Worm (Caenorhabditis elegans) whole organism, late embryonic: ENCODE data around the gene T26H5.8.

Experiments used
- che-1 ChIP-seq: sonication (generic microtip); optimal IDR thresholded peaks from 2 replicates; lab custom pipeline; 2016; ENCODE audit warnings: mild to moderate bottlenecking, missing genetic modification characterization, missing compliant biosample characterization
- eyg-1 ChIP-seq: sonication (generic microtip); optimal IDR thresholded peaks from 2 replicates; lab custom pipeline; 2016; ENCODE audit warnings: missing genotype, missing genetic modification characterization, missing compliant biosample characterization
- hlh-30 ChIP-seq: sonication (generic microtip); optimal IDR thresholded peaks from 2 replicates; lab custom pipeline; 2017; ENCODE audit warnings: antibody characterized with exemption, missing genetic modification characterization, missing compliant biosample characterization; ENCODE audit not compliant: insufficient read depth
- lim-6 ChIP-seq: sonication (generic microtip); optimal IDR thresholded peaks from 2 replicates; lab custom pipeline; 2016; ENCODE audit warnings: missing genetic modification characterization, missing compliant biosample characterization
- nfya-1 ChIP-seq: sonication (generic microtip); optimal IDR thresholded peaks from 2 replicates; lab custom pipeline; 2017; ENCODE audit warnings: missing genetic modification characterization, mild to moderate bottlenecking, missing compliant biosample characterization, antibody characterized with exemption, moderate library complexity
- nhr-11 ChIP-seq: fragments of 150-350 bp; optimal IDR thresholded peaks from 2 replicates; lab custom pipeline; 2014; ENCODE audit warnings: missing biosample characterization, missing genetic modification characterization
- ref-2 ChIP-seq: sonication (generic microtip); optimal IDR thresholded peaks from 2 replicates; lab custom pipeline; 2016; ENCODE audit warnings: missing genetic modification characterization, missing compliant biosample characterization

DNA sequence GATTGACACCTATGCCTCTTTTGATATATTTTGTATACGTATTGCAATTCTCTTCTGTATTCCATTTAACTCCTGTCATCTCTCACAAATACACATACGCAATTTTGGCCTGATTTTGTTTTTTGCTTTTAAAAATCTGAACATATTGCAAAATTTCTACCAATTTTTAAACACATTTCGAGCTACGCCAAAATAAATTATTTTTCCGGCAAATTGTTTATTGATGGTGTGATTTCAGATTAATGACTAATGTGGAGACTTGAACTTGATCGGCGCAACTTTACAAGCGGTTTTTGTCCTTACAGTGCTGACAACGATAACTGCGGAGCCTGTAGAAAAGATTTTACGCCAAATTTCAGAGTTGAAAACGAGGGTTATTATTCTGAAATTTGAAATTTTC, 35.4 kb downstream of the T26H5.8 start:
- TF ChIP-seq ref-2 (tag; lab: Kevin White, UChicago) (no peak), eyg-1 (tag; lab: Kevin White, UChicago) (no peak), hlh-30 (tag; lab: Kevin White, UChicago) (no peak), nhr-11 (tag; lab: Kevin White, UChicago) (no peak), lim-6 (tag; lab: Kevin White, UChicago) (no peak), nfya-1 (tag; lab: Kevin White, UChicago) (no peak), che-1 (tag; lab: Kevin White, UChicago) (no peak)
